Worm (Caenorhabditis elegans): ENCODE results near the gene Y11D7A.7.

Y11D7A.7 gene

DNA sequence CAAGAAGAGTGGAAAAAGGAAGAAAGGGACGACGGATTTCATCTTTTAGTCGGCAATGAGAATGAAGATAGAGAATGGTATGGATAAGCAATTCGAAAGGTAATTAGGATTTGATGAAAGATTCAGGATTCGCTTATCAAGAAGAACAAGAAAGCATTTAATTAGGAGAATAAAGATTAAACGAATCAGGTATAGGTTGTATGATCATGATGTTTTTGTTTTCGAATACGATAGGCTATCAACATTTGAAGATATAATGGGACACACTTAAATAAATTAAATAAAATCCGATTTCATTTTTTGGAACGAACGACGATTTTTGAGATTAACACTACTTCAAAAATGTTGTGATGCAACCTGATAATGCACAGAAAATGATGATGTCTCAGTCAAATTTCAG is 3.9 kb upstream of the Y11D7A.7 start, which contains the start of gene Y11D7A.5:
TSS of gene Y11D7A.5 (minus strand) at position 101 of the 400 bp plus-strand sequence.
- TF ChIP-seq tbx-11 (GFP tag; IDR thresholded peaks at IDR 0.05) (no peak), hnd-1 (tag; optimal IDR thresholded peaks at IDR 0.05) (no peak), ama-1 (optimal IDR thresholded peaks at IDR 0.05) (no peak), ceh-13 (GFP tag; optimal IDR thresholded peaks at IDR 0.05) (no peak), F13C5.2 (tag; optimal IDR thresholded peaks at IDR 0.05) (no peak), pes-1 (GFP tag; IDR thresholded peaks at IDR 0.05) (no peak), ets-7 (tag; optimal IDR thresholded peaks at IDR 0.05) (no peak), tbx-37 (GFP tag; conservative IDR thresholded peaks at IDR 0.05) (no peak), hmg-4 (GFP tag; optimal IDR thresholded peaks at IDR 0.05) (no peak), aly-1 (tag; optimal IDR thresholded peaks at IDR 0.05) (no peak), ceh-36 (tag; optimal IDR thresholded peaks at IDR 0.05) (no peak), sea-1 (GFP tag; conservative IDR thresholded peaks at IDR 0.05) (no peak), flt-1 (GFP tag; IDR thresholded peaks at IDR 0.05) (no peak)

DNA sequence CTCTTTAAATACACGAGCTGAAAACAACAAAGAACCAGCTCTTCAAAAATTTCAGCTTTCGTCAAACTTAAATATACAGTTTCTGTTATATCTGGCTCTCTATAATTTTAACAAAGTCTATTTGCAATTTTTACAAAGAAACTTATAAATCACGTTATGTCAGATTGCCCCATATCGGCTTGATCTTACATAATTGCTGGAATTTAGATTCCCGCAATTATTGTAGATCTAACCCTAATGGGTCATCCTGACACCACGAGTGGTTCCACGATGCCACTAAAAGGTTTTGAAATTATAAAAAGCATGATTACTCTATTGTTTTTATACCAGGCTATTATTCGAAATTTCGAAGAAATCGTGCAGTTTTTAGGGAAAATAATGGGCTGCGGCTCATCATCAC is 1.8 kb downstream of the Y11D7A.7 start, which contains the start of gene Y11D7A.8:
TSS of gene Y11D7A.8 (plus strand) at position 301 of the 400 bp plus-strand sequence.
- TF ChIP-seq scrt-1 (GFP tag; IDR thresholded peaks at IDR 0.05), result no peak
- no peak for TF ChIP-seq tbx-11 (GFP tag; IDR thresholded peaks at IDR 0.05)
- TF ChIP-seq ets-7 (tag; optimal IDR thresholded peaks at IDR 0.05), result no peak
- TF ChIP-seq aly-1 (tag; optimal IDR thresholded peaks at IDR 0.05), result no peak
- no peak for TF ChIP-seq flt-1 (GFP tag; IDR thresholded peaks at IDR 0.05)
- no peak for TF ChIP-seq tbx-37 (GFP tag; conservative IDR thresholded peaks at IDR 0.05)
- no peak for TF ChIP-seq B0310.2 (tag; optimal IDR thresholded peaks at IDR 0.05)

DNA sequence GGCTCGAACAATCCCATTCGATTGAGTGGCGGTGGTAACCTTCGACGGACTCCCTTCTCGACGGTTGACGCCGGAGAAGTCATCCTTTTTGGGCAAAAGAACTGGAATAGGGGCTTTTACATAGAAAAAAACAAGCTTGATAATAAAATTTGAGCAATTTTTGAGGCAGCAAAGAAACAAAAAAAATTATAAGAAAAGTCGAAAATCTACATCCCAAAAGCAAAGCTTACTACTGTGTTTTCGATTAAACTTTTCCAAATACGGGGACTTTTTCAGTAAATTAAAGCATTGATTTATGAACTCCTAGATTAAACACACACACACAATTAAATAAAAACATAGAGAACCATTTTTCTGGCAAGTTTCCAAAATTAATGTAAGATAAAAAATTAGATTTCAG is 6.7 kb downstream of the Y11D7A.7 start, which contains the start of gene Y11D7A.9:
TSS of gene Y11D7A.9 (minus strand) at position 101 of the 400 bp plus-strand sequence.
- TF ChIP-seq ama-1 (optimal IDR thresholded peaks at IDR 0.05) (no peak), hmg-4 (GFP tag; optimal IDR thresholded peaks at IDR 0.05) (no peak), ceh-36 (tag; optimal IDR thresholded peaks at IDR 0.05) (no peak), ets-7 (tag; optimal IDR thresholded peaks at IDR 0.05) (no peak), hmbx-1 (tag; optimal IDR thresholded peaks at IDR 0.05) (no peak), tbx-11 (GFP tag; IDR thresholded peaks at IDR 0.05) (no peak), aly-1 (tag; optimal IDR thresholded peaks at IDR 0.05) (no peak), tra-4 (tag; optimal IDR thresholded peaks at IDR 0.05) (no peak), pes-1 (GFP tag; IDR thresholded peaks at IDR 0.05) (no peak), sea-1 (GFP tag; conservative IDR thresholded peaks at IDR 0.05) (no peak), flt-1 (GFP tag; IDR thresholded peaks at IDR 0.05) (no peak), F13C5.2 (tag; optimal IDR thresholded peaks at IDR 0.05) (no peak), hnd-1 (tag; optimal IDR thresholded peaks at IDR 0.05) (no peak), tbx-37 (GFP tag; conservative IDR thresholded peaks at IDR 0.05) (no peak), B0310.2 (tag; optimal IDR thresholded peaks at IDR 0.05) (no peak), scrt-1 (GFP tag; IDR thresholded peaks at IDR 0.05) (no peak), ceh-13 (GFP tag; optimal IDR thresholded peaks at IDR 0.05) (no peak)

DNA sequence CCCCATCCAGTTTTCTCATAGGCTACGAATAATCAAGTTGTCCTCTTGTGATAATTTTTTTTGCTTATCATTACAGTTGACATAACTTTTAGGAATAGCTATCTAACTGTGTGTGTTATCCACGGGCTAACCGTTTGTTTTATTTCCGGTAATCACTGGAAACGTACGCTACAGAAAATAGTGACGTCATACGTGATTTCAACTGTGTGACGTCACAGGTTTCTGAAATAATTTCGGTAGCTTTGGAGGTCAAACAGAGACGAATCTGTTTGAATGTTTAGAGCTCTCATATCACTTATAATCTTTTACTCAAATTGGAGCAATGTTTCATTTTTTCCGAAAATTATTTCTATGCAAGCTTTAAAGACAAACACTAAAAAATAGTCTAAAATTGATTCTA is 7.5 kb downstream of the Y11D7A.7 start:
- no peak for TF ChIP-seq F13C5.2 (tag; optimal IDR thresholded peaks at IDR 0.05)
- TF ChIP-seq tbx-11 (GFP tag; IDR thresholded peaks at IDR 0.05), result no peak
- TF ChIP-seq hmbx-1 (tag; optimal IDR thresholded peaks at IDR 0.05), result no peak
- TF ChIP-seq sea-1 (GFP tag; conservative IDR thresholded peaks at IDR 0.05), result no peak
- TF ChIP-seq ceh-13 (GFP tag; optimal IDR thresholded peaks at IDR 0.05), result no peak
- no peak for TF ChIP-seq B0310.2 (tag; optimal IDR thresholded peaks at IDR 0.05)
- no peak for TF ChIP-seq flt-1 (GFP tag; IDR thresholded peaks at IDR 0.05)
- no peak for TF ChIP-seq tra-4 (tag; optimal IDR thresholded peaks at IDR 0.05)
- no peak for TF ChIP-seq tbx-37 (GFP tag; conservative IDR thresholded peaks at IDR 0.05)
- TF ChIP-seq ets-7 (tag; optimal IDR thresholded peaks at IDR 0.05), result no peak
- no peak for TF ChIP-seq aly-1 (tag; optimal IDR thresholded peaks at IDR 0.05)
- no peak for TF ChIP-seq hnd-1 (tag; optimal IDR thresholded peaks at IDR 0.05)
- no peak for TF ChIP-seq ceh-36 (tag; optimal IDR thresholded peaks at IDR 0.05)
- no peak for TF ChIP-seq ama-1 (optimal IDR thresholded peaks at IDR 0.05)
- TF ChIP-seq pes-1 (GFP tag; IDR thresholded peaks at IDR 0.05), result no peak

DNA sequence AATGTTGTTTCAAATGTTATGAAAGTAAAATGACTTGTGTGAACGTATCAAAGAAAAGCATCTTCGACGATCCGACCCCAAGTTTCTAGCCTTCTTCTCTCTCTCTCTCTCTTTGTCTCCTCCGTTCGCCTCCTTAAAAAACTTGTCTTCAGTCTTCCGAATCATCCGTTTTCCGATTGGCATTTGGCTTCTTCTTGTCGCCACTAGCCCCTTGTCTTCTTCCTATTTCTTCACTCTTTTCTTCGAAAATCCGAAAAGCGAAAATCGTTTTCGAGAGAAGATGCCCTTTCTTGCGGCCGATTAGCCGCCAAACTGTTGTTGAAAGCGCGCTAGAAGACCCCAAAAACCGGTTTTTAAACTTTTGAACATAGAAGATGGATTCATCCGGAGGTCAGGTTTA is 9.2 kb downstream of the Y11D7A.7 start:
- no peak for TF ChIP-seq tra-4 (tag; optimal IDR thresholded peaks at IDR 0.05)
- no peak for TF ChIP-seq hnd-1 (tag; optimal IDR thresholded peaks at IDR 0.05)
- no peak for TF ChIP-seq hmbx-1 (tag; optimal IDR thresholded peaks at IDR 0.05)
- TF ChIP-seq ama-1 (optimal IDR thresholded peaks at IDR 0.05), result no peak
- TF ChIP-seq tbx-11 (GFP tag; IDR thresholded peaks at IDR 0.05), result no peak
- no peak for TF ChIP-seq ets-7 (tag; optimal IDR thresholded peaks at IDR 0.05)

DNA sequence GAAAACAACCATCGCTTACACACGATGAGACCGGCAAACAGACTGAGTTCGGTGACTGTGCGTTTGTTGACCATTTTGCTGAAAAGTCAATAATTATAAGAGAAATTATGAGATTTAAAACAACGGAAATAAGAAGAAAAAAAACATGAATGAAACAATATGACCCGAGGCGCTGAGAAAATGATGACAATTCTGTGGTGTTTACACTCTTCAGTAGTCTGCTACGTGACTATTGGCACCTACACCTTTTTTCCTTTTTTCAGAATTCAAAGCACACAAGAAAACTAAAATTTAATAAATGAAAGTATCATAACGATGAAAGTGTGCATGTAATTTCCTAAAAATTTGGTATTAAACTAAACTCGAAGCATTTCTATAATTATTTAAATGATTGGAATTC is 10.4 kb downstream of the Y11D7A.7 start, which contains the start of gene Y11D7A.10:
TSS of gene Y11D7A.10 (minus strand) at position 82 of the 400 bp plus-strand sequence.
- TF ChIP-seq ama-1 (optimal IDR thresholded peaks at IDR 0.05) (no peak), hnd-1 (tag; optimal IDR thresholded peaks at IDR 0.05) (no peak), hmbx-1 (tag; optimal IDR thresholded peaks at IDR 0.05) (no peak), sea-1 (GFP tag; conservative IDR thresholded peaks at IDR 0.05) (no peak), tbx-11 (GFP tag; IDR thresholded peaks at IDR 0.05) (no peak), aly-1 (tag; optimal IDR thresholded peaks at IDR 0.05) (no peak), B0310.2 (tag; optimal IDR thresholded peaks at IDR 0.05) (no peak)

DNA sequence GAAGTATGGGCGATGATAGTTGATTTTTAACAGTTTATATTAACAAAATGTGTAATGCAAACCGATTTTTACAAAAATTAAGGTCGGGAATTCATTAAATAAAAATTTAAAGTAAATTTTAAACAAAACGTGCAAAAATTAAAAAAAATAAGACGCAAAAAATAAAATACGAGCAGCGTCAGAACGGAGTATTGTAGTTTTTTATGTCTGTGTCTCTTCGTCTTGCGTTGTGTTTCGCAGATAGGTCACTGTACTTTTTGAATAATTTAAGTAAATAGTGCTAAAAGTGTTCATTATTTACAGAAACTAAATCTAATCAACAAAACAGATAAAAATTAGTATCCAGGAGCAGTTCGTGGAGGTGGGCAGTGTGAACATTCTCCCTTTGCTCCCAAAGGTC is 11.0 kb downstream of the Y11D7A.7 start:
- no peak for TF ChIP-seq tbx-37 (GFP tag; conservative IDR thresholded peaks at IDR 0.05)
- no peak for TF ChIP-seq ama-1 (optimal IDR thresholded peaks at IDR 0.05)
- TF ChIP-seq aly-1 (tag; optimal IDR thresholded peaks at IDR 0.05), result no peak
- TF ChIP-seq ceh-36 (tag; optimal IDR thresholded peaks at IDR 0.05), result no peak
- no peak for TF ChIP-seq tra-4 (tag; optimal IDR thresholded peaks at IDR 0.05)
- no peak for TF ChIP-seq B0310.2 (tag; optimal IDR thresholded peaks at IDR 0.05)
- no peak for TF ChIP-seq F13C5.2 (tag; optimal IDR thresholded peaks at IDR 0.05)
- TF ChIP-seq scrt-1 (GFP tag; IDR thresholded peaks at IDR 0.05), result no peak
- TF ChIP-seq ceh-13 (GFP tag; optimal IDR thresholded peaks at IDR 0.05), result no peak
- TF ChIP-seq pes-1 (GFP tag; IDR thresholded peaks at IDR 0.05), result no peak
- no peak for TF ChIP-seq flt-1 (GFP tag; IDR thresholded peaks at IDR 0.05)
- no peak for TF ChIP-seq hnd-1 (tag; optimal IDR thresholded peaks at IDR 0.05)
- no peak for TF ChIP-seq sea-1 (GFP tag; conservative IDR thresholded peaks at IDR 0.05)
- TF ChIP-seq ets-7 (tag; optimal IDR thresholded peaks at IDR 0.05), result no peak
